Worm (Caenorhabditis elegans): Measurements from ENCODE around the gene daf-41.

daf-41 gene

ce11 chrIII:5318610-5319009, 44.0 kb upstream of the daf-41 start (continued):
- TF ChIP-seq mdl-1 (tag; optimal IDR thresholded peaks at IDR 0.05) (peak in 1 of 2 experiments; percentile 21), ets-5 (GFP tag; IDR thresholded peaks at IDR 0.05) (no peak), hpl-2 (GFP tag; optimal IDR thresholded peaks at IDR 0.05) (no peak), mab-9 (GFP tag; IDR thresholded peaks at IDR 0.05) (no peak), nhr-90 (tag; optimal IDR thresholded peaks at IDR 0.05; ENCODE audit: poor library complexity) (no peak), lin-15B (tag; optimal IDR thresholded peaks at IDR 0.05) (no peak), Y116A8C.19 (tag; optimal IDR thresholded peaks at IDR 0.05; ENCODE audit: borderline replicate concordance) (no peak), fkh-10 (GFP tag; optimal IDR thresholded peaks at IDR 0.05) (no peak), nhr-85 (tag) (no peak), mep-1 (tag; optimal IDR thresholded peaks at IDR 0.05) (no peak), unc-62 (GFP tag; optimal IDR thresholded peaks at IDR 0.05) (no peak), C16A3.4 (tag; optimal IDR thresholded peaks at IDR 0.05) (no peak), nhr-20 (tag; optimal IDR thresholded peaks at IDR 0.05) (no peak), ceh-63 (GFP tag; optimal IDR thresholded peaks at IDR 0.05) (no peak)

ce11 chrIII:5310940-5311339, 36.4 kb upstream of the daf-41 start, which contains the start of gene pqe-1:
pqe-1 (plus strand) TSS chrIII:5311240.
- no peak for TF ChIP-seq unc-86 (tag; optimal IDR thresholded peaks at IDR 0.05)
- no peak for TF ChIP-seq F16B12.6 (tag; optimal IDR thresholded peaks at IDR 0.05)
- TF ChIP-seq grh-1 (GFP tag; IDR thresholded peaks at IDR 0.05) = no peak
- TF ChIP-seq elt-3 (tag; optimal IDR thresholded peaks at IDR 0.05) = no peak
- no peak for TF ChIP-seq fos-1 (tag; optimal IDR thresholded peaks at IDR 0.05)

- TF ChIP-seq efl-1 (optimal IDR thresholded peaks at IDR 0.05) (no peak), efl-1 (GFP tag; optimal IDR thresholded peaks at IDR 0.05 in 1 of 2) (peak in 1 of 2 experiments; percentile 89), mef-2 (tag; optimal IDR thresholded peaks at IDR 0.05) (no peak), Y116A8C.19 (tag; optimal IDR thresholded peaks at IDR 0.05; ENCODE audit: borderline replicate concordance) (no peak), C34B4.2 (tag; optimal IDR thresholded peaks at IDR 0.05) (no peak), nhr-237 (tag; optimal IDR thresholded peaks at IDR 0.05) (no peak), efl-3 (GFP tag; optimal IDR thresholded peaks at IDR 0.05) (no peak)
Measured at ce11 chrIII:5310403-5310802, 35.8 kb upstream of the daf-41 start.

ce11 chrIII:5308278-5308677, 33.7 kb upstream of the daf-41 start, which contains the start of gene mog-3:
mog-3 (plus strand) TSS chrIII:5308596.
- TF ChIP-seq C04F5.9 (tag; optimal IDR thresholded peaks at IDR 0.05) = peak; percentile 66
- no peak for TF ChIP-seq sup-37 (GFP tag; optimal IDR thresholded peaks at IDR 0.05)
- TF ChIP-seq dpl-1 (GFP tag; optimal IDR thresholded peaks at IDR 0.05) = peak; percentile 88 to 93 (median 93)
- TF ChIP-seq ztf-4 (tag; optimal IDR thresholded peaks at IDR 0.05) = peak; percentile 23
- peak; percentile 40 for TF ChIP-seq C16A3.4 (tag; optimal IDR thresholded peaks at IDR 0.05)
- peak in 1 of 2 experiments; percentile 80 for TF ChIP-seq ztf-11 (tag; optimal IDR thresholded peaks at IDR 0.05)
- TF ChIP-seq unc-86 (tag; optimal IDR thresholded peaks at IDR 0.05) = peak; percentile 67
- TF ChIP-seq lsy-2 (tag; optimal IDR thresholded peaks at IDR 0.05) = peak; percentile 62 to 82
- peak; percentile 27 for TF ChIP-seq lin-39 (tag; optimal IDR thresholded peaks at IDR 0.05)
- peak; percentile 17 for TF ChIP-seq elt-2 (tag; optimal IDR thresholded peaks at IDR 0.05)
- TF ChIP-seq fos-1 (tag; optimal IDR thresholded peaks at IDR 0.05) = no peak
- TF ChIP-seq dsc-1 (tag; optimal IDR thresholded peaks at IDR 0.05) = peak; percentile 71
- TF ChIP-seq unc-130 (tag; optimal IDR thresholded peaks at IDR 0.05) = no peak
- peak; percentile 29 for TF ChIP-seq lin-13 (GFP tag; optimal IDR thresholded peaks at IDR 0.05)
- TF ChIP-seq unc-30 (tag; optimal IDR thresholded peaks at IDR 0.05) = no peak
- TF ChIP-seq nhr-85 (tag) = peak; percentile 85
- no peak for TF ChIP-seq mab-9 (GFP tag; IDR thresholded peaks at IDR 0.05)
- TF ChIP-seq pax-3 (tag; optimal IDR thresholded peaks at IDR 0.05) = peak; percentile 77
- TF ChIP-seq nhr-84 (tag; optimal IDR thresholded peaks at IDR 0.05) = no peak
- no peak for TF ChIP-seq elt-3 (tag; optimal IDR thresholded peaks at IDR 0.05)
- peak; percentile 69 for TF ChIP-seq xbp-1 (tag; optimal IDR thresholded peaks at IDR 0.05)
- no peak for TF ChIP-seq nhr-28 (tag; optimal IDR thresholded peaks at IDR 0.05)
- TF ChIP-seq nhr-12 (tag; optimal IDR thresholded peaks at IDR 0.05) = no peak
- peak; percentile 53 for TF ChIP-seq skn-1 (tag; optimal IDR thresholded peaks at IDR 0.05)
- TF ChIP-seq pqm-1 (tag; optimal IDR thresholded peaks at IDR 0.05) = no peak
- no peak for TF ChIP-seq ets-5 (GFP tag; IDR thresholded peaks at IDR 0.05)
- TF ChIP-seq nhr-47 (tag; optimal IDR thresholded peaks at IDR 0.05) = peak; percentile 83
- TF ChIP-seq zag-1 (tag; optimal IDR thresholded peaks at IDR 0.05) = no peak
- TF ChIP-seq unc-98 (GFP tag; IDR thresholded peaks at IDR 0.05) = peak; percentile 66; the same call in 1 of the 2 replicates
- peak; percentile 91 to 96 for TF ChIP-seq lin-35 (GFP tag; optimal IDR thresholded peaks at IDR 0.05)
- peak; percentile 61 to 94 for TF ChIP-seq efl-1 (optimal IDR thresholded peaks at IDR 0.05)
- peak; percentile 93 to 99 for TF ChIP-seq efl-1 (GFP tag; optimal IDR thresholded peaks at IDR 0.05 in 1 of 2)
